Worm (Caenorhabditis elegans): ENCODE data around the gene mct-4.

ce11 chrX:4957259-4957658 lies 27.7 kb upstream of the mct-4 start, which contains the start of gene M03F4.4:
- TF ChIP-seq unc-130 (tag; optimal IDR thresholded peaks at IDR 0.05), result peak; percentile 58
- TF ChIP-seq ztf-11 (tag; optimal IDR thresholded peaks at IDR 0.05), result no peak
- no peak for TF ChIP-seq nhr-28 (tag; optimal IDR thresholded peaks at IDR 0.05)
- TF ChIP-seq mdl-1 (tag; optimal IDR thresholded peaks at IDR 0.05), result no peak
- no peak for TF ChIP-seq C34B4.2 (tag; optimal IDR thresholded peaks at IDR 0.05)
- no peak for TF ChIP-seq zip-4 (GFP tag; optimal IDR thresholded peaks at IDR 0.05)
- no peak for TF ChIP-seq skn-1 (tag; optimal IDR thresholded peaks at IDR 0.05)
